Fruit fly (Drosophila melanogaster): ENCODE results near the gene Sbat.

The Sbat gene

DNA sequence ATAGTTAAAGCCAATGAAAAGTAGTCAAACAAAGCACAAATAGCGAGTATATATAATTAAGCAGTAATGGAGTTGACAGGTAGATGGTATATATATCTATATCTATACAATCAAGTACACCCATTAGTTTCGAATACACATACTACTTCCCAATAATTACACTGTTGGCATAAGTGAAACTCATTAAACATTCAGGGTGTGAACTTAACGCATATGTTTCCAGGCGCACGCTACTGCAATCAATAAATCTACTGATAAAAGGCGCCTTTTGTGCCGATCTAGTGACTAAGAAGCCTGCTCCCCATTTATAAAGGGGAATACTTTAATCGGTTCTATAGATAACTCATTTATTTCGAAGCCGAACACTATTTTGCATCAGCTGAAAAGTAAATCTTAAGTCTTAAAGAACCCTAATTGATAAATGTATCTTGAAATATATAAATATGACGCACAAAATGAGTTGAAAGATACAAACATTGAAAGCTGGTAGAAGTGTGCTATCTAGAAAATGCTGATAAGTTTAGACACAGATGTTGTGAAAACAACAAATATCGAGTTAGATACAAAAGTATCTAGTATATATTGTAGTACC is 5.7 kb downstream of the Sbat start:
- TF ChIP-seq Lpt (GFP tag; optimal IDR thresholded peaks at IDR 0.05) (no peak), CG3032 (tag; optimal IDR thresholded peaks at IDR 0.05) (no peak), Eip75B (GFP tag; optimal IDR thresholded peaks at IDR 0.05) (no peak), CG10631 (GFP tag; optimal IDR thresholded peaks at IDR 0.05) (no peak), fd59A (GFP tag; optimal IDR thresholded peaks at IDR 0.05) (no peak), svp (GFP tag) (peak; percentile 64)

DNA sequence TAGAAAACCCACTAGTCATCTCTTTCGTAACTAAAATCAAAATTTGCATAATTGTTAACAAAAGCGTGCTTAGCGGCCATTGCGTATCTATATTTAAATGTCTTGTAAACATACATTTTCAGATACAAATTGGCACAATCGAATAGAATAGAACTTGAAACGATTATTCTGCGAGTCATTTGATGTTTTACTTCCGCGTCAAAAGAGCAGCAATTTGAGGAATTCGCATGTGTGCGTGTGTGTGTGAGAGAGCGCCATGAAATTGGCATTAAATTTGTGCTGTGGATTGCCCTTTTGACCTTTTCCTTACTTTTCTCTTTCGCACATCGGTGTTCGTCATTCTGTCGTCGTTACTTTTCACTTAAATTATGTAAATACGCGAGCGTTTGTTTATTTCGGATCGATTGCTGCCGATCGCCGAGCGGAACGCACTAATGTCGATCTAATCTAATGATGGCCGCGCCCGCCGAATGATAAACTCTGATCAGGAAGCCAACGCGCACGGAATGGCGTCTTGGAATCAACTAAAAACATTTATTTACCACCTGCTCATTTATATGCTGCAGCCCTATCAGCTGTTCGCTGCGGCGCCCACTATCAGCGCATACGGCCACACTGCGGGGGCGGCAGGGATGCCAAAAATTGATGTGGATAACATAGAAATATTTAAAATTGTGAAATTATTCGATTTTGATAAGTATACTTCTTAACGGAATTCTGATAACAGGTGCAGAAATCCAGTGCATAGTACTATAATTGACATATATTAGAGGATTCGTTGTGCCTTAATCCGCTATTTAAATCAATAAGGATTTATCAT is 6.7 kb downstream of the Sbat start:
- peak; percentile 33 for TF ChIP-seq pdm3 (GFP tag; optimal IDR thresholded peaks at IDR 0.05)
- peak; percentile 13 for TF ChIP-seq net (GFP tag; optimal IDR thresholded peaks at IDR 0.05)
- TF ChIP-seq OdsH (GFP tag; optimal IDR thresholded peaks at IDR 0.05) = no peak
- peak; percentile 3 for TF ChIP-seq CG1621 (tag; optimal IDR thresholded peaks at IDR 0.05)
- no peak for TF ChIP-seq lz (GFP tag; optimal IDR thresholded peaks at IDR 0.05)
- 0 out of 2 replicates have a peak, but pooled peaks have one; percentile 32 for TF ChIP-seq CG11294 (GFP tag; IDR thresholded peaks at IDR 0.05)
- 0 out of 3 replicates have a peak, but pooled peaks have one; percentile 48 for TF ChIP-seq eg (GFP tag; IDR thresholded peaks at IDR 0.05)
- TF ChIP-seq dsx (GFP tag; optimal IDR thresholded peaks at IDR 0.05; ENCODE audit: poor library complexity, severe bottlenecking) = peak; percentile 8
- peak; percentile 7 for TF ChIP-seq Ets96B (tag; optimal IDR thresholded peaks at IDR 0.05)
- TF ChIP-seq CG6792 (GFP tag; optimal IDR thresholded peaks at IDR 0.05) = no peak
- peak; percentile 28 for TF ChIP-seq CG3032 (tag; optimal IDR thresholded peaks at IDR 0.05)
- peak; percentile 92 for TF ChIP-seq svp (GFP tag)
- TF ChIP-seq vri (GFP tag; optimal IDR thresholded peaks at IDR 0.05) = peak; percentile 40
- no peak for TF ChIP-seq Met (GFP tag; optimal IDR thresholded peaks at IDR 0.05)
- peak; percentile 7 for TF ChIP-seq CG6276 (GFP tag; optimal IDR thresholded peaks at IDR 0.05)
- peak; percentile 43 for TF ChIP-seq CG32006 (GFP tag; optimal IDR thresholded peaks at IDR 0.05)
- peak; percentile 6 to 20 for TF ChIP-seq ss (GFP tag; optimal IDR thresholded peaks at IDR 0.05)
- peak; percentile 53 for TF ChIP-seq fkh (GFP tag; optimal IDR thresholded peaks at IDR 0.05)
- TF ChIP-seq CG6854 (GFP tag; optimal IDR thresholded peaks at IDR 0.05) = peak; percentile 61
- no peak for TF ChIP-seq dac (GFP tag; optimal IDR thresholded peaks at IDR 0.05)
- peak; percentile 53; the same call in 1 of the 3 replicates for TF ChIP-seq CG6163 (GFP tag; IDR thresholded peaks at IDR 0.05)
- TF ChIP-seq CG9139 (GFP tag; optimal IDR thresholded peaks at IDR 0.05) = no peak

DNA sequence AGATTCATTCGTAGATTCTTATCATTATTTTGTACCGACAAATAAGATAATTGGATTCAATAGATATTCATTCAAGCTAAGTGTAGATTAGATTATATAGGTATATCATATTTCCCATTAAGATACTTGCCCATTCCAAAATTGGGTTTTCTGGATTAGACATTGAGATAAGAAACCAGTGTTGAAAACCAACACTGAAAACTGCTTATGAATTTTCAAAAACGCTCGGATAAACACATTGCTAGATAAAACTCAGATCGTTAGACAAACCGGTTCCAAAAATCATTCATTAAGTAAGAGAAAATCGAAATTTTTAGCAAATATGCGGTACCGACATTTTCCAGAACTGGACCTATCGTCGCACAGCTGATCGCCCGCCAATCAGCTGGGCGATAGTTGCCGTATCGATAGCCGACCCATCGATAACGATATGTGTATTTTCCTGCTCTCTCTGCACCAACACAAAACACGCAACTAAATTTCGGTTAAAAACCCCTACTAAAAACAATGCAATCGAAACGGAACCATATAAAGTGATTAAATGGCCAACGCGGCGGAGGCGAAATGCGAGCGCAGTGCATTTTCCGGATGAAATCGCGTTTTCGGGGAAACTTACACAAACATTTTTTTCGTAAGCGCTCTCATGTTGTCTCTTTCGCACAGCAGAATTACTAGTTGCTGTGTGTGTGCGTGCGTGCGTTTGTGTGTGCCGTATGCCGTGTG is 7.5 kb downstream of the Sbat start, which contains the start of the genes NTPase and lilli:
Gene NTPase, minus strand, starts transcription at position 348 of the 723 bp plus-strand sequence.
Gene lilli, plus strand, starts transcription at position 427 of the 723 bp plus-strand sequence.
- TF ChIP-seq CG11762 (GFP tag; optimal IDR thresholded peaks at IDR 0.05; ENCODE audit: insufficient read depth) (peak; percentile 55), fd85E (GFP tag; optimal IDR thresholded peaks at IDR 0.05) (peak; percentile 19), CG11902 (GFP tag; optimal IDR thresholded peaks at IDR 0.05) (peak; percentile 20), spab (GFP tag; optimal IDR thresholded peaks at IDR 0.05) (no peak), Eip75B (GFP tag; optimal IDR thresholded peaks at IDR 0.05) (peak; percentile 32), esn (GFP tag; optimal IDR thresholded peaks at IDR 0.05) (peak; percentile 70), Hr38 (GFP tag; optimal IDR thresholded peaks at IDR 0.05) (no peak), Eip78C (GFP tag) (peak; percentile 85), Hr4 (GFP tag; optimal IDR thresholded peaks at IDR 0.05) (peak; percentile 48), ss (GFP tag; optimal IDR thresholded peaks at IDR 0.05) (peak in 1 of 2 experiments; percentile 16), eg (GFP tag; IDR thresholded peaks at IDR 0.05) (peak; percentile 59), Lpt (GFP tag; optimal IDR thresholded peaks at IDR 0.05) (no peak), CG9139 (GFP tag; optimal IDR thresholded peaks at IDR 0.05) (no peak), CG3919 (GFP tag; optimal IDR thresholded peaks at IDR 0.05) (peak; percentile 69), pdm3 (GFP tag; optimal IDR thresholded peaks at IDR 0.05) (peak; percentile 57), Hr39 (GFP tag; optimal IDR thresholded peaks at IDR 0.05) (peak; percentile 67), CG16779 (tag; optimal IDR thresholded peaks at IDR 0.05) (peak; percentile 19), Ets96B (tag; optimal IDR thresholded peaks at IDR 0.05) (no peak), CG10669 (GFP tag; optimal IDR thresholded peaks at IDR 0.05) (no peak), CG6792 (GFP tag; optimal IDR thresholded peaks at IDR 0.05) (peak; percentile 35), CG8319 (GFP tag; optimal IDR thresholded peaks at IDR 0.05) (peak; percentile 59), Sox14 (GFP tag; optimal IDR thresholded peaks at IDR 0.05) (peak; percentile 10), lz (GFP tag; optimal IDR thresholded peaks at IDR 0.05) (peak; percentile 67), Sox102F (GFP tag; optimal IDR thresholded peaks at IDR 0.05) (peak; percentile 68), cyc (GFP tag; optimal IDR thresholded peaks at IDR 0.05) (peak; percentile 61), achi (GFP tag; optimal IDR thresholded peaks at IDR 0.05) (peak; percentile 46), CG8119 (GFP tag; IDR thresholded peaks at IDR 0.05) (no peak)
